Fruit fly (Drosophila melanogaster): Measurements from ENCODE around the gene sn.

sn gene

dm6 chrX:7972363-7972942, 8.6 kb downstream of the sn start (continued):
- TF ChIP-seq CG18599 (GFP tag; optimal IDR thresholded peaks at IDR 0.05) = peak; percentile 93
- TF ChIP-seq sug (tag; optimal IDR thresholded peaks at IDR 0.05) = peak; percentile 39
- peak; percentile 88 for TF ChIP-seq CG2712 (tag; optimal IDR thresholded peaks at IDR 0.05)
- no peak for TF ChIP-seq pfk (GFP tag; optimal IDR thresholded peaks at IDR 0.05)
- peak; percentile 85 for TF ChIP-seq Chrac-16 (GFP tag; optimal IDR thresholded peaks at IDR 0.05)
- TF ChIP-seq ase (GFP tag; IDR thresholded peaks at IDR 0.05) = peak; percentile 86
- peak; percentile 81 for TF ChIP-seq CG18476 (GFP tag; optimal IDR thresholded peaks at IDR 0.05)
- TF ChIP-seq CG9797 (GFP tag; optimal IDR thresholded peaks at IDR 0.05) = peak; percentile 28
- peak; percentile 75 for TF ChIP-seq CG12299 (tag; optimal IDR thresholded peaks at IDR 0.05)
- no peak for TF ChIP-seq lov (optimal IDR thresholded peaks at IDR 0.05)
- TF ChIP-seq lov (GFP tag; IDR thresholded peaks at IDR 0.05) = peak; percentile 92
- peak; percentile 67 for TF ChIP-seq CG7271 (tag; optimal IDR thresholded peaks at IDR 0.05)
- peak; percentile 12 for TF ChIP-seq her (GFP tag; optimal IDR thresholded peaks at IDR 0.05)
- no peak for TF ChIP-seq Dip2 (GFP tag; IDR thresholded peaks at IDR 0.05)
- peak; percentile 45 for TF ChIP-seq repo (GFP tag; optimal IDR thresholded peaks at IDR 0.05)
- peak; percentile 9 for TF ChIP-seq eyg (GFP tag; optimal IDR thresholded peaks at IDR 0.05)
- peak; percentile 62 for TF ChIP-seq CG33213 (GFP tag; optimal IDR thresholded peaks at IDR 0.05)
- peak; percentile 82 for TF ChIP-seq CG17829 (tag; optimal IDR thresholded peaks at IDR 0.05)
- peak; percentile 73 for TF ChIP-seq CG11723 (GFP tag; optimal IDR thresholded peaks at IDR 0.05)
- TF ChIP-seq caup (GFP tag; optimal IDR thresholded peaks at IDR 0.05; ENCODE audit: severe bottlenecking) = peak; percentile 87
- TF ChIP-seq CG5953 (GFP tag; IDR thresholded peaks at IDR 0.05) = peak; percentile 79
- TF ChIP-seq CG15696 (tag; optimal IDR thresholded peaks at IDR 0.05) = peak; percentile 68
- peak; percentile 65 for TF ChIP-seq CG3065 (GFP tag; optimal IDR thresholded peaks at IDR 0.05)
- peak; percentile 64 for TF ChIP-seq E2f2 (GFP tag; IDR thresholded peaks at IDR 0.05)
- TF ChIP-seq CG6813 (GFP tag; optimal IDR thresholded peaks at IDR 0.05) = peak; percentile 90
- peak; percentile 81 for TF ChIP-seq CG7357 (GFP tag; IDR thresholded peaks at IDR 0.05)
- TF ChIP-seq HLH4C (GFP tag; IDR thresholded peaks at IDR 0.05; ENCODE audit: partially characterized antibody) = no peak
- peak; percentile 75 for TF ChIP-seq Max (GFP tag; optimal IDR thresholded peaks at IDR 0.05)
- peak; percentile 85 for TF ChIP-seq CG10209 (GFP tag; optimal IDR thresholded peaks at IDR 0.05)
- TF ChIP-seq Bdp1 (GFP tag; optimal IDR thresholded peaks at IDR 0.05) = peak; percentile 65
- peak in 1 of 2 experiments; percentile 68 for TF ChIP-seq Hr78 (GFP tag; optimal IDR thresholded peaks at IDR 0.05)
- TF ChIP-seq luna (GFP tag; optimal IDR thresholded peaks at IDR 0.05) = no peak
- TF ChIP-seq ATbp (GFP tag; optimal IDR thresholded peaks at IDR 0.05) = peak; percentile 89
- TF ChIP-seq dan (GFP tag; IDR thresholded peaks at IDR 0.05) = peak; percentile 70
- peak; percentile 78 for TF ChIP-seq grau (tag; optimal IDR thresholded peaks at IDR 0.05)
- TF ChIP-seq Adf1 (GFP tag; IDR thresholded peaks at IDR 0.05) = no peak; the same call in 1 of the 2 replicates
- peak; percentile 71 for TF ChIP-seq CG12942 (GFP tag; optimal IDR thresholded peaks at IDR 0.05)
- TF ChIP-seq sens (GFP tag) = peak; percentile 97
- peak; percentile 46 for TF ChIP-seq CG10431 (GFP tag; optimal IDR thresholded peaks at IDR 0.05)
- peak; percentile 61 for TF ChIP-seq Dad (GFP tag; optimal IDR thresholded peaks at IDR 0.05)
- no peak for TF ChIP-seq ftz-f1 (GFP tag; optimal IDR thresholded peaks at IDR 0.05)
- TF ChIP-seq B-H2 (GFP tag; optimal IDR thresholded peaks at IDR 0.05) = no peak
- peak; percentile 41 for TF ChIP-seq Sry-β (GFP tag; optimal IDR thresholded peaks at IDR 0.05)
- peak; percentile 88 for TF ChIP-seq CG32772 (GFP tag; IDR thresholded peaks at IDR 0.05)
- no peak for TF ChIP-seq da (GFP tag; optimal IDR thresholded peaks at IDR 0.05)
- peak; percentile 71 for TF ChIP-seq CG33557 (GFP tag; optimal IDR thresholded peaks at IDR 0.05)
- peak; percentile 38; the same call in 1 of the 2 replicates for TF ChIP-seq GATAe (GFP tag; conservative IDR thresholded peaks at IDR 0.05)
- peak; percentile 60 for TF ChIP-seq disco-r (GFP tag; optimal IDR thresholded peaks at IDR 0.05)
- 0 out of 3 replicates have a peak, but pooled peaks have one; percentile 55 for TF ChIP-seq CG6175 (GFP tag; IDR thresholded peaks at IDR 0.05)
- no peak for TF ChIP-seq tll (GFP tag; optimal IDR thresholded peaks at IDR 0.05)

Measured in whole organism, embryonic.